Fruit fly (Drosophila melanogaster) whole organism, embryonic: ENCODE results near the gene rno.
A peak's percentile ranks its signal among the peaks of the same experiment; 100 is the strongest.

ENCODE experiments used
- ATbp ChIP-seq: fragments of 200-800 bp; sonication (Bioruptor generic); optimal IDR thresholded peaks from 2 replicates; lab custom pipeline; 2017; ENCODE audit warnings: missing biosample characterization, mild to moderate bottlenecking, missing genetic modification characterization, missing genetic modification reagents
- Aef1 ChIP-seq: fragments of 200-800 bp; sonication (Bioruptor generic); IDR thresholded peaks from 3 replicates; pipeline ENCODE4 v1.3.6; 2022; ENCODE audit warnings: missing biosample characterization, missing genetic modification characterization
- B-H2 ChIP-seq: fragments of 200-800 bp; sonication (Bioruptor generic); optimal IDR thresholded peaks from 2 replicates; lab custom pipeline; 2018; ENCODE audit warnings: missing biosample characterization, mild to moderate bottlenecking, missing genetic modification characterization
- CG10366 ChIP-seq: fragments of 200-800 bp; sonication (Bioruptor generic); IDR thresholded peaks from 2 replicates; pipeline ENCODE4 v1.3.6; 2022; ENCODE audit warnings: missing biosample characterization, missing genetic modification characterization
- CG10462 ChIP-seq: fragments of 200-800 bp; sonication (Bioruptor generic); optimal IDR thresholded peaks from 2 replicates; lab custom pipeline; 2016; ENCODE audit warnings: missing biosample characterization, missing genetic modification characterization
- CG11695 ChIP-seq: fragments of 200-800 bp; sonication (Bioruptor generic); IDR thresholded peaks from 3 replicates; pipeline ENCODE4 v1.3.6; 2022; ENCODE audit warnings: missing biosample characterization, missing genetic modification characterization
- CG12071 ChIP-seq: fragments of 200-800 bp; sonication (Bioruptor generic); optimal IDR thresholded peaks from 3 replicates; lab custom pipeline; 2018; ENCODE audit warnings: missing biosample characterization, mild to moderate bottlenecking, missing genetic modification characterization
- CG1792 ChIP-seq: fragments of 200-800 bp; sonication (Bioruptor generic); optimal IDR thresholded peaks from 2 replicates; lab custom pipeline; 2016; ENCODE audit warnings: missing biosample characterization, missing genetic modification characterization
- CG1832 ChIP-seq: fragments of 200-800 bp; sonication (Bioruptor generic); optimal IDR thresholded peaks from 2 replicates; lab custom pipeline; 2017; ENCODE audit warnings: missing biosample characterization, mild to moderate bottlenecking, missing genetic modification characterization, inconsistent platforms
- CG2712 ChIP-seq: fragments of 200-800 bp; optimal IDR thresholded peaks from 3 replicates; lab custom pipeline; 2019; ENCODE audit warnings: missing biosample characterization, mild to moderate bottlenecking, missing genetic modification characterization, moderate library complexity
- CG32772 ChIP-seq: fragments of 200-800 bp; sonication (Bioruptor generic); IDR thresholded peaks from 2 replicates; pipeline ENCODE4 v1.3.6; 2022; ENCODE audit warnings: missing biosample characterization, missing genetic modification characterization
- CG3995 ChIP-seq: fragments of 200-800 bp; sonication (Bioruptor generic); optimal IDR thresholded peaks from 3 replicates; lab custom pipeline; 2016; ENCODE audit warnings: missing biosample characterization, missing genetic modification characterization
- CG4360 ChIP-seq: fragments of 200-800 bp; sonication (Bioruptor generic); IDR thresholded peaks from 2 replicates; pipeline ENCODE4 v1.3.6; 2022; ENCODE audit warnings: missing biosample characterization, missing genetic modification characterization
- CG6272 ChIP-seq: fragments of 200-800 bp; sonication (Bioruptor generic); IDR thresholded peaks from 2 replicates; pipeline ENCODE4 v1.3.6; 2022; ENCODE audit warnings: missing biosample characterization, missing genetic modification characterization
- CG7357 ChIP-seq: fragments of 200-800 bp; sonication (Bioruptor generic); IDR thresholded peaks from 3 replicates; pipeline ENCODE4 v1.3.6; 2022; ENCODE audit warnings: missing biosample characterization, missing genetic modification characterization
- CG9876 ChIP-seq: fragments of 200-800 bp; sonication (Bioruptor generic); optimal IDR thresholded peaks from 2 replicates; lab custom pipeline; 2016; ENCODE audit warnings: missing biosample characterization, missing genetic modification characterization
- D ChIP-seq, 2 experiments: fragments of 200-800 bp in 1 of 2; fragments of >200 bp in 1 of 2; sonication (Bioruptor generic) in 1 of 2; optimal IDR thresholded peaks; 2 replicates in 1 of 2; 3 replicates in 1 of 2; lab custom pipeline; 2017; ENCODE audit warnings: mild to moderate bottlenecking in 1 of 2, missing biosample characterization in 1 of 2, missing genetic modification characterization in 1 of 2, missing genetic modification reagents in 1 of 2
- ERR ChIP-seq: fragments of 200-800 bp; sonication (Bioruptor generic); optimal IDR thresholded peaks from 2 replicates; lab custom pipeline; 2016; ENCODE audit warnings: missing biosample characterization, missing genetic modification characterization
- Lpt ChIP-seq: fragments of >200 bp; optimal IDR thresholded peaks from 2 replicates; lab custom pipeline; 2018; ENCODE audit warnings: missing biosample characterization, missing genetic modification characterization
- Mad ChIP-seq: fragments of 200-800 bp; sonication (Bioruptor generic); optimal IDR thresholded peaks from 2 replicates; lab custom pipeline; 2016; ENCODE audit warnings: missing biosample characterization, missing genetic modification characterization
- Med ChIP-seq: fragments of 200-800 bp; sonication (Bioruptor generic); peaks from one replicate; lab custom pipeline; 2016; ENCODE audit warnings: missing biosample characterization, missing genetic modification characterization, mild to moderate bottlenecking, inconsistent platforms, moderate library complexity
- Mes4 ChIP-seq: fragments of 200-800 bp; sonication (Bioruptor generic); optimal IDR thresholded peaks from 2 replicates; lab custom pipeline; 2016; ENCODE audit warnings: missing biosample characterization, missing genetic modification characterization
- Myb ChIP-seq: fragments of 200-800 bp; sonication (Bioruptor generic); optimal IDR thresholded peaks from 2 replicates; lab custom pipeline; 2016; ENCODE audit warnings: missing biosample characterization, missing genetic modification characterization
- NC2α ChIP-seq: fragments of 200-800 bp; sonication (Bioruptor generic); optimal IDR thresholded peaks from 2 replicates; lab custom pipeline; 2016; ENCODE audit warnings: missing biosample characterization, missing genetic modification characterization
- Rfx ChIP-seq: fragments of 200-800 bp; sonication (Bioruptor generic); IDR thresholded peaks from 2 replicates; pipeline ENCODE4 v1.3.6; 2022; ENCODE audit warnings: missing biosample characterization, missing genetic modification characterization
- Sry-β ChIP-seq: fragments of 200-800 bp; sonication (Bioruptor generic); optimal IDR thresholded peaks from 2 replicates; lab custom pipeline; 2018; ENCODE audit warnings: missing biosample characterization, mild to moderate bottlenecking, missing genetic modification characterization, moderate library complexity
- ap ChIP-seq: fragments of 200-800 bp; sonication (Bioruptor generic); IDR thresholded peaks from 2 replicates; pipeline ENCODE4 v1.3.6; 2022; ENCODE audit warnings: missing biosample characterization, missing genetic modification characterization
- btn ChIP-seq: fragments of 200-800 bp; sonication (Bioruptor generic); optimal IDR thresholded peaks from 2 replicates; lab custom pipeline; 2016; ENCODE audit warnings: missing biosample characterization, missing genetic modification characterization
- dati ChIP-seq: fragments of 200-800 bp; sonication (Bioruptor generic); IDR thresholded peaks from 2 replicates; pipeline ENCODE4 v1.3.6; 2022; ENCODE audit warnings: missing biosample characterization, missing genetic modification characterization
- dmrt99B ChIP-seq: fragments of 200-800 bp; sonication (Bioruptor generic); optimal IDR thresholded peaks from 2 replicates; lab custom pipeline; 2018; ENCODE audit warnings: missing biosample characterization, mild to moderate bottlenecking, missing genetic modification characterization, moderate library complexity
- eyg ChIP-seq: fragments of 200-800 bp; sonication (Bioruptor generic); optimal IDR thresholded peaks from 3 replicates; lab custom pipeline; 2016; ENCODE audit warnings: missing biosample characterization, missing genetic modification characterization
- gce ChIP-seq: fragments of 200-800 bp; sonication (Bioruptor generic); IDR thresholded peaks from 3 replicates; pipeline ENCODE4 v1.3.6; 2022; ENCODE audit warnings: missing biosample characterization, missing genetic modification characterization
- gro ChIP-seq: fragments of 200-800 bp; sonication (Bioruptor generic); optimal IDR thresholded peaks from 2 replicates; lab custom pipeline; 2016; ENCODE audit warnings: missing biosample characterization, missing genetic modification characterization
- gsb ChIP-seq: fragments of 200-800 bp; sonication (Bioruptor generic); IDR thresholded peaks from 2 replicates; pipeline ENCODE4 v1.3.6; 2022; ENCODE audit warnings: missing biosample characterization, missing genetic modification characterization
- nmo ChIP-seq: fragments of 200-800 bp; sonication (Bioruptor generic); optimal IDR thresholded peaks from 2 replicates; lab custom pipeline; 2018; ENCODE audit warnings: missing biosample characterization, mild to moderate bottlenecking, missing genetic modification characterization, moderate library complexity
- nom ChIP-seq: fragments of 200-800 bp; sonication (Bioruptor generic); optimal IDR thresholded peaks from 2 replicates; lab custom pipeline; 2017; ENCODE audit warnings: missing biosample characterization, missing genetic modification characterization, mild to moderate bottlenecking, moderate library complexity, missing genetic modification reagents
- otp ChIP-seq: fragments of 200-800 bp; sonication (Bioruptor generic); IDR thresholded peaks from 3 replicates; pipeline ENCODE4, ENCODE4 v1.3.6; 2022; ENCODE audit warnings: missing biosample characterization, missing genetic modification characterization
- prd ChIP-seq, 3 experiments: fragments of >200 bp in 2 of 3; fragments of 200-800 bp in 1 of 3; sonication (Bioruptor generic) in 1 of 3; optimal IDR thresholded peaks in 2 of 3; IDR thresholded peaks in 1 of 3; 2 replicates in 2 of 3; 3 replicates in 1 of 3; pipeline versions ENCODE4 v1.3.6 to Lab custom; 2017 to 2022; ENCODE audit warnings: missing biosample characterization in 1 of 3, missing genetic modification characterization in 1 of 3
- run ChIP-seq: fragments of 200-800 bp; sonication (Bioruptor generic); optimal IDR thresholded peaks from 3 replicates; lab custom pipeline; 2018; ENCODE audit warnings: missing biosample characterization, mild to moderate bottlenecking, missing genetic modification characterization
- seq ChIP-seq: fragments of 200-800 bp; sonication (Bioruptor generic); IDR thresholded peaks from 2 replicates; pipeline ENCODE4 v1.3.6; 2022; ENCODE audit warnings: missing biosample characterization, missing genetic modification characterization
- twi ChIP-seq: fragments of 200-800 bp; optimal IDR thresholded peaks from 2 replicates; lab custom pipeline; 2019; ENCODE audit warnings: missing biosample characterization, mild to moderate bottlenecking, missing genetic modification characterization, moderate library complexity
- wdn ChIP-seq: fragments of 200-800 bp; sonication (Bioruptor generic); IDR thresholded peaks from 2 replicates; pipeline ENCODE4 v1.3.6; 2022; ENCODE audit warnings: missing biosample characterization, missing genetic modification characterization
- z ChIP-seq: fragments of 200-800 bp; sonication (Bioruptor generic); IDR thresholded peaks from 3 replicates; pipeline ENCODE4 v1.3.6; 2022; ENCODE audit warnings: missing biosample characterization, missing genetic modification characterization

The rno gene

DNA sequence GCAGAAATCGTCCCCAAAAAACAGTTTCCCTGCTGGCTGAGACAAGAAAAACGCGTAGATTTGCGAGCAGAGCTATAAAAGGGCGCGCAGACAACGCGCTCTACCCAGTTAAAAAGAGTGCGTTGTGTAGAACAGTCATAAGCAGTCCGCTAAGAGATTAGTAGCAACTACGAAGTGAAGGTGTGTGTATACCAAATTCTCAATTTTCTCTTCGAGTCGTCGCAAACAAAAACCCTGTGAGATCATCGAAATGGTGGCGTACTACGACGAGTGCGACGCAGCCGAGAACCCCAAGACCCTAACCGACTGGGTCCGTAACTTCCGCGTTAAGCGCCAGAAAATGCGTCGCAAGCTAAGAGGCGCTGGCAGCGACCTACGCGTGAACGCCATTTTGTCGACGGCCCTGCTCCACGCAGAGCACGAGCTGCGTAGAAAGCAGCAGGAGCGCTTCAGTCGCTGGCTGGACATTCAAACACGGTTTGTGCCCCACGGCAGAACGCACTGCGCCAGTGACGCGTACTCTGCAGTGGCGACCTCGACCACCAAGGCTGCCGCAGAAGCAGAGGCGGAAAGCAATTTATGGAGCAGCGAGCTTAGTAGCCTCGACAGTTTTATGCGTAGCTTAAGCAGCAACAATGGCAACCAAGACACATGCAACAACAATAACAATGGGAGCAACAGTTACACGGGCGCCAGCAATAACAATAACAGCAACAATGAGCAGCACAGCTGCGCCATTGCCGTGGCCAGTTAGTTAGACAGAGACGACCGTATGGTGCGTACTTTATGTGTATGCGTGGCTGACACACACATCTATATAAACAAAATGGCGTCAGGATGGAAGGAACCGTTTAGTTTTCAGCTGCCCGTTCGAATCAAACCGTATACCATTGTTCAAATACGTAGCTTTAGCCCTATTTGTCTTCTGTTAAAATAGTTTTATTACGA lies 24.7 kb upstream of the rno start (continued):
- TF ChIP-seq Mad (GFP tag; lab: Kevin White, UChicago), result no peak
- TF ChIP-seq otp, result peak; percentile 10; the same call in 1 of the 3 replicates
- TF ChIP-seq CG6272, result 0 out of 2 replicates have a peak, but pooled peaks have one; percentile 21
- TF ChIP-seq CG1792 (GFP tag; lab: Kevin White, UChicago), result no peak
- TF ChIP-seq prd (optimal IDR thresholded peaks at IDR 0.05; lab: Kevin White, UChicago), result no peak
- TF ChIP-seq prd (GFP tag; IDR thresholded peaks at IDR 0.05; lab: Robert Waterston, UW), result no peak
- TF ChIP-seq Med, result peak; percentile 85
- TF ChIP-seq seq, result peak; percentile 43; the same call in 1 of the 2 replicates
- TF ChIP-seq CG2712 (tag; lab: Kevin White, UChicago), result no peak
- no peak for TF ChIP-seq CG10462 (GFP tag; lab: Kevin White, UChicago)
- no peak for TF ChIP-seq Lpt (GFP tag; lab: Kevin White, UChicago)
- peak; percentile 14 for TF ChIP-seq nmo (GFP tag; lab: Kevin White, UChicago)
- TF ChIP-seq ap (GFP tag; lab: Robert Waterston, UW), result peak; percentile 15; the same call in 1 of the 2 replicates
- peak; percentile 41 for TF ChIP-seq Rfx
- TF ChIP-seq gce, result peak; percentile 27; the same call in 1 of the 3 replicates
- no peak for TF ChIP-seq CG32772 (GFP tag; lab: Robert Waterston, UW)
- no peak for TF ChIP-seq Myb
- TF ChIP-seq NC2α (GFP tag; lab: Kevin White, UChicago), result peak; percentile 19
- no peak for TF ChIP-seq CG9876 (GFP tag; lab: Kevin White, UChicago)
- peak; percentile 6; the same call in 1 of the 3 replicates for TF ChIP-seq CG11695 (GFP tag; lab: Robert Waterston, UW)
- TF ChIP-seq wdn (GFP tag; lab: Robert Waterston, UW), result no peak
- TF ChIP-seq run (tag; lab: Kevin White, UChicago), result no peak
- TF ChIP-seq CG4360 (GFP tag; lab: Robert Waterston, UW), result peak; percentile 80
- no peak for TF ChIP-seq ATbp
- TF ChIP-seq gro, result peak; percentile 47
- no peak for TF ChIP-seq dmrt99B (tag; lab: Kevin White, UChicago)
- no peak for TF ChIP-seq dati
- TF ChIP-seq Aef1 (GFP tag; lab: Robert Waterston, UW), result peak; percentile 64; the same call in 2 of the 3 replicates
- no peak for TF ChIP-seq Mes4 (GFP tag; lab: Kevin White, UChicago)
- TF ChIP-seq CG12071, result peak; percentile 3
- peak; percentile 40 for TF ChIP-seq ERR
- TF ChIP-seq eyg, result no peak
- no peak for TF ChIP-seq CG3995
- TF ChIP-seq nom (GFP tag; lab: Kevin White, UChicago), result peak; percentile 78
- TF ChIP-seq CG7357 (GFP tag; lab: Robert Waterston, UW), result no peak
- TF ChIP-seq z, result peak; percentile 36; the same call in 1 of the 3 replicates
- no peak for TF ChIP-seq B-H2 (GFP tag; lab: Kevin White, UChicago)
- TF ChIP-seq gsb (GFP tag; lab: Robert Waterston, UW), result peak; percentile 43; the same call in 1 of the 2 replicates
- no peak for TF ChIP-seq btn
- peak; percentile 95 for TF ChIP-seq D (optimal IDR thresholded peaks at IDR 0.05; lab: Kevin White, UChicago)
- peak; percentile 55 for TF ChIP-seq D (GFP tag; optimal IDR thresholded peaks at IDR 0.05; lab: Kevin White, UChicago)
- peak; percentile 52 for TF ChIP-seq CG1832
- TF ChIP-seq Sry-β (GFP tag; lab: Kevin White, UChicago), result no peak
- no peak for TF ChIP-seq CG10366
- TF ChIP-seq twi (tag; lab: Kevin White, UChicago), result peak; percentile 1
